Worm (Caenorhabditis elegans): Measurements from ENCODE around the gene Y105C5B.19.

Y105C5B.19 gene

DNA sequence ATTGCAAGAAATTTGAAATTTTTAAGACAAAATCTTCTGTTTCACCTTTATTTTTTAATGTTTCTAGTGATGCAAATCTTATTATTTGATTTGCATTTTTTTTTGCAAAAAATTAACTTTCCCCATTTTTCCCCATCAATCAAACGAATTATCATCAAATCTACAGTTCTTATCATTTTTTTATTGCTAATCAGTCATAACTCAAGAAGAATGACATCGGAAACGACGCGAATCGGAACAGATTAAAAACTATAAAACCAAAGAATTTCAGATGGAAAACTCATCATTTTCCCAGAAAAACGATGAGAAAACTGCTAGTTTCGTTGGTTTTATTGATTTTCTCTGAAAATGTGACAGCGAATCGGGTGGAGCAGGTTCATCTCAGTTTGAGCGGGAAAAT is 32.1 kb downstream of the Y105C5B.19 start, which contains the start of gene Y105C5B.15:
Gene Y105C5B.15, plus strand, starts transcription at position 297 of the 400 bp plus-strand sequence.
- TF ChIP-seq elt-2 (tag; optimal IDR thresholded peaks at IDR 0.05) (peak; percentile 67), ceh-16 (tag; optimal IDR thresholded peaks at IDR 0.05) (no peak), tbx-2 (tag; optimal IDR thresholded peaks at IDR 0.05) (no peak)

DNA sequence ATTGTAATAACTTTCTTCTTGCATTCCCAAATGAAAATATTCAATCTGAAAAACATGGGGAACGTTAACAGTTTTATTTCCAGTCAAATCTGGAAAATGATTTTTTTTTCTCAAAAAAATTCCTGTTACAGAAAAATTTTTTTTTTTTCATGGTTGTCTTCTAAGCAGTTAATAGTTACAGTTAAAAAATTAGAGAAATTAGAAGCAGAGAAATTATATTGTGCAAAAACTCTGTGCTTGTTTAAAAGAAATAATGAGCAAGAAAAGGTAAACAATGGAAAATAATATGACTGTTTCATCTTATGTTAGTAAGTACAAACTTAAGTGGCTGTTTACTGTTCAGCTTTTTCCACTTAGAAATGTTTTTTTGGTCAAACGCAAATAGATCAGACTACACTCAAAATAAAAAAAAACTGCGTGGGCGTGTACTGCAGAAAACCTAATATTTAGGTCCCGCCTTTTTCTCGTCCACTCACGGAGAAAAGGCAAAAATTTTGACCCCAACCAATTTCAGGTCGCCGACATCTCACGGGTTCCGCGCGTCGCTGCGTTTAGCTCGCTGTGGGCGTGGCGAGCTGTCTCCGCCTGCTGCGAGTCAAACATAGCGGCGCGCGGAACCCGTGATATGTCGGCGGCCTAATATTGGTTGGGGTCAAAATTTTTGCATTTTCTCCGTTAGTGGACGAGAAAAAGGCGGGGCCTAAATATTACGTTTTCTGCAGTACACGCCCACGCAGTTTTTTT is 32.8 kb downstream of the Y105C5B.19 start, which contains the start of gene ifas-3:
Gene ifas-3, minus strand, starts transcription at position 51 of the 744 bp plus-strand sequence.
- TF ChIP-seq daf-12 (tag; optimal IDR thresholded peaks at IDR 0.05): no peak

DNA sequence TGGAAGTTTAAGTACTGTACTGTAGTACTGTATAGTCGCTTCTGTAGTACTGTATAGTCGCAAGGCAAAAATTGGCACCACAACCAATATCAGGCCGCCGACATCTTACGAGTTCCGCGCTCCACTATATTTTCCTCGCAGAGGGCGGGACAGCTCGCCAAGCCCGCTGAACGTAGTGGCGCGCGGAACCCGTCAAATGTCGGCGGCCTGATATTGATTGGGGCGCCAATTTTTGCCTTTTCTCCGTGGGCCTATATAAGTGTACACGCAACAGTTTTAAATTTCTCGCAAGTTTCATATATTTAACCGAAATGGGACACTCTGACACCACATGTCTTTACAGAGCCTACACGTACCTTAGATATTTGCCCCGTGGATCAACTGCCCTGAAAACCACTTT is 33.8 kb downstream of the Y105C5B.19 start:
- TF ChIP-seq egl-5 (tag; optimal IDR thresholded peaks at IDR 0.05) (no peak), fos-1 (tag; optimal IDR thresholded peaks at IDR 0.05) (no peak), ceh-82 (tag; optimal IDR thresholded peaks at IDR 0.05) (no peak), nhr-76 (tag; optimal IDR thresholded peaks at IDR 0.05) (no peak), jun-1 (tag; optimal IDR thresholded peaks at IDR 0.05) (no peak), hmg-11 (tag; optimal IDR thresholded peaks at IDR 0.05) (no peak), unc-62 (GFP tag; optimal IDR thresholded peaks at IDR 0.05) (no peak), ama-1 (optimal IDR thresholded peaks at IDR 0.05) (no peak)

DNA sequence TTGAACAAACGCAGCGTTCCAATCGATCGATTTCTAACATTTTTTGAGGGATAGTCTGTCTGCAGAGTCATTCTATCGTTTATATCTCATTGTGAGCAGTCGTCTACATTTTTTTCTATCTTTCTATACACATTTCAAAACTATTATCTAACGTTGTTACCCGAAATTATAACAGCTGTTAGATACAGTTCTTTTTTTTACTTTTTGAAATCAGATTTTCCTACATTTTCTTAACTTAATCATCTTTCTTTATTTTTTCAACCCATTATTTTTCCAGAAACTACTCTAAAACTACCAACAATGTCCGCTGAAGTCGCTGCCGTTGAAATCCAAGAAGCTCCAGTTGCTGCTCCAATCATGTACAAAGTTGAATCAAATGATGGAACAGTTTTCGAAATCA is 37.3 kb downstream of the Y105C5B.19 start, which contains the start of gene skr-10:
Gene skr-10, plus strand, starts transcription at position 301 of the 400 bp plus-strand sequence.
- no peak for TF ChIP-seq daf-12 (tag; optimal IDR thresholded peaks at IDR 0.05)
- no peak for TF ChIP-seq fos-1 (tag; optimal IDR thresholded peaks at IDR 0.05)
- TF ChIP-seq zag-1 (tag; optimal IDR thresholded peaks at IDR 0.05): no peak
- TF ChIP-seq nfya-1 (tag; optimal IDR thresholded peaks at IDR 0.05; ENCODE audit: insufficient read depth): no peak
- no peak for TF ChIP-seq nhr-12 (tag; optimal IDR thresholded peaks at IDR 0.05)
- TF ChIP-seq R02D3.7 (tag; optimal IDR thresholded peaks at IDR 0.05): no peak
- TF ChIP-seq nhr-237 (tag; optimal IDR thresholded peaks at IDR 0.05): no peak
- TF ChIP-seq tbx-2 (tag; optimal IDR thresholded peaks at IDR 0.05): no peak
- TF ChIP-seq ama-1 (optimal IDR thresholded peaks at IDR 0.05): no peak
- TF ChIP-seq lin-15B (tag; optimal IDR thresholded peaks at IDR 0.05): no peak
- TF ChIP-seq unc-39 (tag; optimal IDR thresholded peaks at IDR 0.05): no peak

DNA sequence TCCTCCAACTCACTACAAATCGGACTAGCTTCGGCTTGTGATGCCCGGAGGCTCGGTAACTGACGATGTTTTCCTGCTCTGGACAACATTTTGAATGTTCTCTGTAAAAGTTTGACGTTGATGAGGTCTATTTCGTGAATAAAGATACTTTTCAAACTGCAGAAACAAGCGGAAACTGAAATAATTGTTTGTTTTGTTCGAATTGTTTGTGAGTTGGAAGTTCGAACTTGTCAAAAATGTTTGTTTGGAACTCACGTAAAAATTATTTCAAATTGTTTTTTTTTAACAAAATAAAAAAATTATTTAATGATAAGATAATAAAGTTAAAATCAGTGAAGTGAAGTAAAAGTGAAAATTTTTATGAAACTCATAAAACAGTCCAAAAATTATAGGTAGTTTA is 42.4 kb downstream of the Y105C5B.19 start, which contains the start of gene Y105C5B.11:
Gene Y105C5B.11, minus strand, starts transcription at position 101 of the 400 bp plus-strand sequence.
- no peak for TF ChIP-seq nhr-237 (tag; optimal IDR thresholded peaks at IDR 0.05)
- no peak for TF ChIP-seq pha-4 (tag; optimal IDR thresholded peaks at IDR 0.05)
- no peak for TF ChIP-seq lin-15B (tag; optimal IDR thresholded peaks at IDR 0.05)
- no peak for TF ChIP-seq elt-3 (tag; optimal IDR thresholded peaks at IDR 0.05)
- no peak for TF ChIP-seq egl-27 (tag; optimal IDR thresholded peaks at IDR 0.05)
- TF ChIP-seq unc-39 (tag; optimal IDR thresholded peaks at IDR 0.05): no peak
- no peak for TF ChIP-seq jun-1 (tag; optimal IDR thresholded peaks at IDR 0.05)
- TF ChIP-seq nhr-11 (tag; optimal IDR thresholded peaks at IDR 0.05): no peak
- TF ChIP-seq lsy-12 (tag; optimal IDR thresholded peaks at IDR 0.05): no peak
- TF ChIP-seq nhr-25 (tag; optimal IDR thresholded peaks at IDR 0.05): no peak
- no peak for TF ChIP-seq hmg-11 (tag; optimal IDR thresholded peaks at IDR 0.05)
- no peak for TF ChIP-seq mml-1 (tag; optimal IDR thresholded peaks at IDR 0.05)
- no peak for TF ChIP-seq nhr-77 (tag; optimal IDR thresholded peaks at IDR 0.05)
- TF ChIP-seq ceh-9 (tag; optimal IDR thresholded peaks at IDR 0.05): no peak
- TF ChIP-seq nhr-67 (tag; optimal IDR thresholded peaks at IDR 0.05): no peak

DNA sequence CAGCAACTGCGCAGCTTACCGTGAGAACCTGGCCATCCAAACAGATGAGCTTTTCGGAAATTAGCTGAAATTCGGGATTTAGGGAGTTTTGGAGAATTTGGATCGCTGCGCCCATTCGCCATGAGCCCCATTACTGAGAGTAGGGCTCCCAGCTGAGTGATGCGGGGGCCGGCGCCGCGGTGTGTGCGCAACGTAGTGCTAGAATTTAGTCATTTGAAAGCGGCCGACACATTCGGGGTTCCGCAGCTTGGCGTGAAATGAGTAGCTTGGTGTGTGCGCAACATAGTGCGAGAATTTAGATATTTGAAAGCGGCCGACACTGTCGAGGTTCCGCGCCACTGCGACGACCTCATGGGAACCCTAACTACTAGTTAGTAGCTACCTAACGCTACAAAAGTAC is 43.0 kb downstream of the Y105C5B.19 start:
- TF ChIP-seq nfya-1 (tag; optimal IDR thresholded peaks at IDR 0.05; ENCODE audit: insufficient read depth) (no peak), skn-1 (tag; optimal IDR thresholded peaks at IDR 0.05) (no peak), ceh-9 (tag; optimal IDR thresholded peaks at IDR 0.05) (no peak), nhr-25 (tag; optimal IDR thresholded peaks at IDR 0.05) (no peak), ceh-16 (tag; optimal IDR thresholded peaks at IDR 0.05) (no peak), unc-39 (tag; optimal IDR thresholded peaks at IDR 0.05) (no peak), lin-39 (tag; optimal IDR thresholded peaks at IDR 0.05) (no peak), ZK546.5 (tag; optimal IDR thresholded peaks at IDR 0.05) (no peak), ceh-82 (tag; optimal IDR thresholded peaks at IDR 0.05) (no peak), egl-27 (tag; optimal IDR thresholded peaks at IDR 0.05) (no peak), unc-62 (GFP tag; optimal IDR thresholded peaks at IDR 0.05) (no peak), elt-1 (tag; optimal IDR thresholded peaks at IDR 0.05) (no peak), nhr-11 (tag; optimal IDR thresholded peaks at IDR 0.05) (no peak), zag-1 (tag; optimal IDR thresholded peaks at IDR 0.05) (no peak)
